Fruit fly (Drosophila melanogaster): ENCODE measurements around the gene PGRP-LB.

Gene PGRP-LB

DNA sequence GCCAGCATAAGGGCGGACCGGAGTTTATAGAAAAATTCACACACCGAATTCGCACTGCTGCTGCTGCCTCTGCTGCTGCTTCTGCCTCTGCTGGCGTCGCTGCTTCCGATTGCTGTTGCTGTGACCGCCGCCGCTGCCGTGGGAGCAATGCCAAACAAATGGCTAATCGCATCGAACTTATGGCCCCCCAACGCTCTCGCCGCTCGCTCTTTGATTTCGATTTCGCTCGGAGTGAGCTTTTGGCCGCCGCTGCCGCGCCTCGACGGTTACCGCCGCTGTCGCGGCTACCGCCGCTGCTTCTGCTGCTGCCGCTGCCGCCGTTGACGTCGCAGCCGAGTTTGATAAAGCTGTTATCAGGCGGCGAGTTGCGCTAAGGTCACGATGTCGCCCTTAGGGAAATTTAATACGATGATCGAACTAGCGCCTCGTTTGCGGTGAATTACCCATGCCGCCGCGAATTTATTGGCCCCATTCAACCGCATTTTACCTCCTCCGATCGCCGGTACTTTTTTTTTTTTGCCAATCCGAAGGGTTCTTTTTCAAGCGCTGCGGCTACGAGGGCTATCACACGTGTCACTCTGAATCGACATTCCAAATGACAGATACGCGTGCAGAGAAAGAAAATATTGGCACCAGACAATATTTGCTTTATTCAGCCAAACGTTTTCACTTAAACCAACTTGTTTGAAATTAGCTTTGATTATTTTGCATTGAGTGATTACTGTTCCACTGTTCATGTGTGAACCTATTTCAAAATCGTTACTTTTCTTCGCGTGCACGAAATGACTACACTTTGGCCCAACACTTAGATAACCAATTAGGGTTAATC, 2.1 kb downstream of the PGRP-LB start (continued):
- TF ChIP-seq bigmax (GFP tag; optimal IDR thresholded peaks at IDR 0.05) (no peak), tgo (GFP tag; IDR thresholded peaks at IDR 0.05) (peak; percentile 85), CG6791 (GFP tag; IDR thresholded peaks at IDR 0.05; ENCODE audit: partially characterized antibody) (no peak), Stat92E (GFP tag; optimal IDR thresholded peaks at IDR 0.05) (no peak), CG3163 (GFP tag; optimal IDR thresholded peaks at IDR 0.05) (peak; percentile 32), corto (GFP tag; optimal IDR thresholded peaks at IDR 0.05) (no peak), CG8765 (GFP tag; IDR thresholded peaks at IDR 0.05) (no peak), ac (GFP tag; optimal IDR thresholded peaks at IDR 0.05) (no peak), Dbx (GFP tag; IDR thresholded peaks at IDR 0.05) (peak; percentile 82), CG2678 (tag; optimal IDR thresholded peaks at IDR 0.05) (peak; percentile 79), sim (GFP tag; IDR thresholded peaks at IDR 0.05) (no peak), CG33557 (GFP tag; optimal IDR thresholded peaks at IDR 0.05) (no peak), ewg (GFP tag; optimal IDR thresholded peaks at IDR 0.05) (peak; percentile 26), shn (GFP tag; optimal IDR thresholded peaks at IDR 0.05) (peak; percentile 51), Side (GFP tag; optimal IDR thresholded peaks at IDR 0.05) (peak; percentile 35), fd96Cb (tag; optimal IDR thresholded peaks at IDR 0.05) (peak; percentile 50), sens-2 (GFP tag; IDR thresholded peaks at IDR 0.05) (0 out of 2 replicates have a peak, but pooled peaks have one; percentile 38), CG7372 (GFP tag; IDR thresholded peaks at IDR 0.05) (peak; percentile 78), pum (GFP tag; optimal IDR thresholded peaks at IDR 0.05) (peak; percentile 69), CG1603 (tag; optimal IDR thresholded peaks at IDR 0.05) (peak; percentile 66), Poxn (GFP tag; IDR thresholded peaks at IDR 0.05) (0 out of 2 replicates have a peak, but pooled peaks have one; percentile 45), dysf (GFP tag; IDR thresholded peaks at IDR 0.05) (peak; percentile 89), CG12155 (GFP tag; optimal IDR thresholded peaks at IDR 0.05) (peak; percentile 59), ci (GFP tag; IDR thresholded peaks at IDR 0.05) (peak; percentile 76; the same call in 2 of the 3 replicates), sug (tag; optimal IDR thresholded peaks at IDR 0.05) (peak; percentile 50), fru (optimal IDR thresholded peaks at IDR 0.05) (no peak), sc (optimal IDR thresholded peaks at IDR 0.05) (no peak), sc (GFP tag; optimal IDR thresholded peaks at IDR 0.05) (no peak), CG6689 (GFP tag; IDR thresholded peaks at IDR 0.05) (peak; percentile 75), CG32767 (GFP tag; IDR thresholded peaks at IDR 0.05) (no peak), slp2 (GFP tag; optimal IDR thresholded peaks at IDR 0.05) (peak; percentile 17), ase (GFP tag; IDR thresholded peaks at IDR 0.05) (peak; percentile 69; the same call in 2 of the 3 replicates), Chrac-16 (GFP tag; optimal IDR thresholded peaks at IDR 0.05) (peak; percentile 6), Gsc (GFP tag; IDR thresholded peaks at IDR 0.05) (0 out of 2 replicates have a peak, but pooled peaks have one; percentile 43), Fer3 (tag; optimal IDR thresholded peaks at IDR 0.05) (peak; percentile 80), CG14014 (GFP tag; IDR thresholded peaks at IDR 0.05) (peak; percentile 82), zfh2 (GFP tag; optimal IDR thresholded peaks at IDR 0.05) (peak; percentile 61), CG4707 (GFP tag; optimal IDR thresholded peaks at IDR 0.05) (no peak), Dll (GFP tag; IDR thresholded peaks at IDR 0.05; ENCODE audit: partially characterized antibody) (no peak), CG42726 (GFP tag; IDR thresholded peaks at IDR 0.05; ENCODE audit: partially characterized antibody) (no peak), CG18262 (tag; optimal IDR thresholded peaks at IDR 0.05) (peak; percentile 39), CG4730 (GFP tag; IDR thresholded peaks at IDR 0.05) (peak; percentile 78), odd (GFP tag; optimal IDR thresholded peaks at IDR 0.05) (no peak), Neu2 (GFP tag; optimal IDR thresholded peaks at IDR 0.05; ENCODE audit: borderline replicate concordance) (peak; percentile 41), knrl (GFP tag; IDR thresholded peaks at IDR 0.05; ENCODE audit: partially characterized antibody) (no peak), ab (GFP tag; optimal IDR thresholded peaks at IDR 0.05) (peak; percentile 28), CG1792 (GFP tag; optimal IDR thresholded peaks at IDR 0.05) (peak; percentile 33), Blimp-1 (GFP tag; optimal IDR thresholded peaks at IDR 0.05) (peak; percentile 64)
